Worm (Caenorhabditis elegans): ENCODE data around the gene C05E11.6.

Gene C05E11.6

ce11 chrX:4534112-4534511 is 27.9 kb upstream of the C05E11.6 start:
- no peak for TF ChIP-seq lin-32 (GFP tag; optimal IDR thresholded peaks at IDR 0.05)
- TF ChIP-seq unc-62 (GFP tag; optimal IDR thresholded peaks at IDR 0.05) = no peak
- no peak for TF ChIP-seq drap-1 (GFP tag; optimal IDR thresholded peaks at IDR 0.05)
- TF ChIP-seq flh-1 (GFP tag; optimal IDR thresholded peaks at IDR 0.05) = no peak
- no peak for TF ChIP-seq blmp-1 (tag; optimal IDR thresholded peaks at IDR 0.05)
- TF ChIP-seq cnd-1 (tag; optimal IDR thresholded peaks at IDR 0.05) = no peak
- no peak for TF ChIP-seq zip-8 (tag; optimal IDR thresholded peaks at IDR 0.05)
- no peak for TF ChIP-seq nhr-76 (tag; optimal IDR thresholded peaks at IDR 0.05)
- no peak for TF ChIP-seq nhr-2 (tag; optimal IDR thresholded peaks at IDR 0.05)
- TF ChIP-seq mab-5 (tag; optimal IDR thresholded peaks at IDR 0.05) = no peak

ce11 chrX:4544543-4544942 is 17.4 kb upstream of the C05E11.6 start, which contains the start of gene C07A12.2:
Gene C07A12.2 (plus strand): TSS chrX:4544843.
- TF ChIP-seq ces-1 (GFP tag; optimal IDR thresholded peaks at IDR 0.05) (no peak), hlh-1 (tag; optimal IDR thresholded peaks at IDR 0.05) (no peak), nhr-12 (tag; optimal IDR thresholded peaks at IDR 0.05) (no peak), blmp-1 (tag; optimal IDR thresholded peaks at IDR 0.05) (no peak), zip-8 (tag; optimal IDR thresholded peaks at IDR 0.05) (no peak)

DNA sequence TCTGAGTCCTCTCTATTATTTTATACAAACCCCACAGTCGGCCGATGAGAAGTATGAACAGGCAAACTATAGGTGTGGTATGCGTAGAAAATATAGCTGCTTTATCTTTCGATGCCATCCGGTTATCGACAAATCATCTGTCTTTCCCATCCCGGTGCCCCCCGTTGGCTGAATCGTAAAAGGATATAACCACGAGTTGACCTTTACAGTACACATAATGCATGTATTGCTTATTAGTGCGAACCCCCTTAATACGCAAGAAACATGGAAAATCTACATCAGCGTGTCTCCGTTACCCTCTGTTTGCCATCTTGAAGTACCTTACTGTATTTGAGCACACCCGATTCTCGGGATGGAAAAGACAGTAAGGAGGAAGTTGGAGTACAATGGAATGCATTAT is 13.0 kb upstream of the C05E11.6 start:
- TF ChIP-seq cnd-1 (tag; optimal IDR thresholded peaks at IDR 0.05) (no peak), M03D4.4 (tag; optimal IDR thresholded peaks at IDR 0.05) (no peak), drap-1 (GFP tag; optimal IDR thresholded peaks at IDR 0.05) (no peak), ceh-39 (tag; optimal IDR thresholded peaks at IDR 0.05) (no peak), nhr-237 (tag; optimal IDR thresholded peaks at IDR 0.05) (no peak), unc-120 (tag; optimal IDR thresholded peaks at IDR 0.05; ENCODE audit: poor library complexity, severe bottlenecking) (no peak), ceh-83 (GFP tag; optimal IDR thresholded peaks at IDR 0.05) (no peak), elt-1 (tag; optimal IDR thresholded peaks at IDR 0.05; ENCODE audit: borderline replicate concordance, insufficient read depth) (peak; percentile 50), ham-2 (GFP tag; optimal IDR thresholded peaks at IDR 0.05) (peak; percentile 78), flh-1 (GFP tag; optimal IDR thresholded peaks at IDR 0.05) (no peak), sptf-1 (tag; optimal IDR thresholded peaks at IDR 0.05) (no peak), nhr-2 (tag; optimal IDR thresholded peaks at IDR 0.05) (peak; percentile 58), mls-2 (tag; optimal IDR thresholded peaks at IDR 0.05) (no peak)

DNA sequence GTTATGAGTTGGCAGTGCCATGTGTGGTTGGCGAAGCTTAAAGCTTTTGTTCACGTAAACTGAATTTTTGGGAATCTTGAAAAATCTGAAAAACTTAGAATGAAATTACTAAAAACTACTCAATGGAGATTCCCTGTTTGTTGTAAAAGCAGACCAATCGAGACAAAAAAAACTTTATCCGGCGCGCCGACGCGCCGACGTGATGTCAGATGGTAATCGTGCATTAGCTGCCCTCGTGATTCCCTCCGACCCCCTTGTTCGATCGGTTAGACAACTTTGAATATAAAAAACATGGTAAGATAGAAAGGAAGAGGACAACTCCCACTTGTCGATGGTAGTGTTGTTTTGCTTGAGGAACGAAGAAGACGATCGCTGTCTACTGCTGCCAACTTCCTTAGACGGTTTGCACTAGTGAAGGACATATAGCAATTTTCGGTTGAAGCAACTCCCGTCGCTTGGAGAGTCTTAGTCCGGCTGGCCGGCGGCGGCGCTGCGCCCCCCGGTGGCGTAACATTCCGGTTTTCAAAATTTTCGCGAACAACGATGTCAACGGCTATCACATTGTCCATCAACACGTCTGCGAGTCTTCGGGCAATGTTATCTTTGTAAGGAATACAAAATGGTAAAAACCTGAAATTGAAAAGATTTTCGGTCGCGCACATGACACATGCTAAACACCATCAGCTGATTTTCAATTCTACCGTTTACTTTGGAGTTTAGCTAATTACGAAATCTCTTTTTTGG is 11.9 kb upstream of the C05E11.6 start, which contains the start of gene C07A12.18:
Gene C07A12.18, minus strand, starts transcription at position 51 of the 744 bp plus-strand sequence.
- TF ChIP-seq ham-2 (GFP tag; optimal IDR thresholded peaks at IDR 0.05) (peak; percentile 11), mep-1 (tag; optimal IDR thresholded peaks at IDR 0.05) (no peak), snpc-4 (tag; optimal IDR thresholded peaks at IDR 0.05) (no peak), tbx-8 (GFP tag; optimal IDR thresholded peaks at IDR 0.05) (no peak)

DNA sequence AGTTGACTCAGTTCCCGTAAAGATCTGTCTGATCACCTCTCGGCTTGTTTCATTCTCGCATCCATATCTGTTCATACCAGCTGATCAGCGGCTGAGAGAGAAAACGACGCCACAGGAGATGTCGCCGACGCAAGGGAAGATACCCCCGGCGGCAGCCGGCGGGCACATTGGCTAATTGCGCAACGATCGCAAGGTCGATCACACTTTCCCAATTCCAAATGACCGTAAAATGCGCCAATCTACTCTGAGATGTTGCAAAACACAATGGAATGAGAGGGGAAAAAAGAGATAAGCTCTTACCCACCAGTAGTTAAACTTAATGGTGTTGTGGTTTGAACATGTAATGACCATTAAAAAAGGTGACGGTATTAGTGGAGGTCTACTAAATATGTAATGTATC is 11.0 kb upstream of the C05E11.6 start:
- TF ChIP-seq elt-1 (tag; optimal IDR thresholded peaks at IDR 0.05; ENCODE audit: borderline replicate concordance, insufficient read depth) = peak; percentile 81
- no peak for TF ChIP-seq lsy-2 (tag; optimal IDR thresholded peaks at IDR 0.05)
- TF ChIP-seq flh-1 (GFP tag; optimal IDR thresholded peaks at IDR 0.05) = no peak
- TF ChIP-seq lin-32 (GFP tag; optimal IDR thresholded peaks at IDR 0.05) = no peak
- TF ChIP-seq mab-5 (tag; optimal IDR thresholded peaks at IDR 0.05) = no peak
- peak; percentile 75 for TF ChIP-seq zip-8 (tag; optimal IDR thresholded peaks at IDR 0.05)
- TF ChIP-seq ham-2 (GFP tag; optimal IDR thresholded peaks at IDR 0.05) = peak; percentile 99
- no peak for TF ChIP-seq sptf-1 (tag; optimal IDR thresholded peaks at IDR 0.05)

ce11 chrX:4553033-4553432 is 8.9 kb upstream of the C05E11.6 start:
- TF ChIP-seq nhr-28 (tag; optimal IDR thresholded peaks at IDR 0.05) (no peak), ham-2 (GFP tag; optimal IDR thresholded peaks at IDR 0.05) (peak; percentile 100), mep-1 (tag; optimal IDR thresholded peaks at IDR 0.05) (no peak), lin-32 (GFP tag; optimal IDR thresholded peaks at IDR 0.05) (no peak), mls-2 (tag; optimal IDR thresholded peaks at IDR 0.05) (no peak), elt-1 (tag; optimal IDR thresholded peaks at IDR 0.05; ENCODE audit: borderline replicate concordance, insufficient read depth) (peak; percentile 86), unc-62 (GFP tag; optimal IDR thresholded peaks at IDR 0.05) (peak; percentile 10)
